Worm (Caenorhabditis elegans) whole organism, L3 larva: ENCODE measurements around the gene srh-72.

ENCODE experiments used
- ZK546.5 ChIP-seq: sonication (generic microtip); optimal IDR thresholded peaks from 2 replicates; lab custom pipeline; 2017; ENCODE audit warnings: missing biosample characterization, missing genetic modification characterization
- aly-2 ChIP-seq: fragments of 150-350 bp; optimal IDR thresholded peaks from 2 replicates; lab custom pipeline; 2014; ENCODE audit warnings: missing biosample characterization, missing genetic modification characterization
- ceh-16 ChIP-seq: sonication (generic microtip); optimal IDR thresholded peaks from 2 replicates; lab custom pipeline; 2017; ENCODE audit warnings: missing biosample characterization, missing genetic modification characterization
- ceh-82 ChIP-seq: fragments of 150-350 bp; optimal IDR thresholded peaks from 2 replicates; lab custom pipeline; 2014; ENCODE audit warnings: missing biosample characterization, missing genetic modification characterization
- egl-5 ChIP-seq: fragments of 150-350 bp; optimal IDR thresholded peaks from 2 replicates; lab custom pipeline; 2017; ENCODE audit warnings: missing biosample characterization, missing genetic modification reagents, missing genetic modification characterization, inconsistent platforms
- eor-1 ChIP-seq, 2 experiments: fragments of 150-350 bp; optimal IDR thresholded peaks; 2 replicates each; lab custom pipeline; 2014 to 2018; ENCODE audit warnings: missing biosample characterization in 2 of 2, missing genetic modification characterization in 2 of 2
- fkh-10 ChIP-seq: sonication (generic microtip); optimal IDR thresholded peaks from 2 replicates; lab custom pipeline; 2017; ENCODE audit warnings: missing biosample characterization, missing genetic modification reagents, missing genetic modification characterization
- nhr-11 ChIP-seq: fragments of 150-350 bp; optimal IDR thresholded peaks from 2 replicates; lab custom pipeline; 2014; ENCODE audit warnings: missing biosample characterization, missing genetic modification characterization
- nhr-237 ChIP-seq: fragments of 150-350 bp; optimal IDR thresholded peaks from 2 replicates; lab custom pipeline; 2014; ENCODE audit warnings: missing biosample characterization, missing genetic modification characterization
- nhr-28 ChIP-seq: fragments of 150-350 bp; optimal IDR thresholded peaks from 2 replicates; lab custom pipeline; 2014; ENCODE audit warnings: missing biosample characterization, missing genetic modification characterization
- skn-1 ChIP-seq: fragments of 150-350 bp; optimal IDR thresholded peaks from 2 replicates; lab custom pipeline; 2014; ENCODE audit warnings: missing biosample characterization, missing genetic modification characterization
- unc-62 ChIP-seq: fragments of 150-350 bp; sonication (generic microtip); optimal IDR thresholded peaks from 4 replicates; lab custom pipeline; 2014; ENCODE audit warnings: missing biosample characterization, missing genetic modification reagents, missing genetic modification characterization
- zag-1 ChIP-seq: fragments of 150-350 bp; optimal IDR thresholded peaks from 2 replicates; lab custom pipeline; 2014; ENCODE audit warnings: missing biosample characterization, missing genetic modification characterization

srh-72 gene

ce11 chrII:1595137-1595536 is 45.3 kb downstream of the srh-72 start, which contains the start of gene clec-20:
Gene clec-20 (minus strand): TSS chrII:1595237.
- TF ChIP-seq nhr-11 (no peak), fkh-10 (GFP tag; lab: Kevin White, UChicago) (no peak), nhr-28 (no peak), ZK546.5 (tag; lab: Kevin White, UChicago) (no peak), zag-1 (tag; lab: Kevin White, UChicago) (no peak), eor-1 (tag; optimal IDR thresholded peaks at IDR 0.05; lab: Kevin White, UChicago) (no peak)
- TF ChIP-seq, all 47 proteins: peak for 0

- no peak for TF ChIP-seq unc-62 (GFP tag; lab: Kevin White, UChicago)
- TF ChIP-seq egl-5 (tag; lab: Kevin White, UChicago) = no peak
- TF ChIP-seq nhr-237 (tag; lab: Kevin White, UChicago) = no peak
- no peak for TF ChIP-seq aly-2
- TF ChIP-seq skn-1 (tag; lab: Kevin White, UChicago) = no peak
- TF ChIP-seq ceh-82 (tag; lab: Kevin White, UChicago) = no peak
- TF ChIP-seq zag-1 (tag; lab: Kevin White, UChicago) = no peak
- TF ChIP-seq ceh-16 (tag; lab: Kevin White, UChicago) = no peak
These were observed 50.6 kb downstream of the srh-72 start, which contains the start of gene T07H3.7 for ce11 chrII:1589845-1590244. Gene T07H3.7 (minus strand): TSS chrII:1589945.
